Fruit fly (Drosophila melanogaster): Measurements from ENCODE around the gene Clamp.

dm6 chr2L:22139354-22139753 lies 29.6 kb downstream of the Clamp start:
- no peak for TF ChIP-seq CG8478 (optimal IDR thresholded peaks at IDR 0.05)
- no peak for TF ChIP-seq pan (optimal IDR thresholded peaks at IDR 0.05)
- no peak for TF ChIP-seq usp (GFP tag; optimal IDR thresholded peaks at IDR 0.05)
